Worm (Caenorhabditis elegans) whole organism, mixed stage, embryonic: ENCODE results near the gene prp-19.

Experiments
- blmp-1 ChIP-seq: fragments of 150-350 bp; optimal IDR thresholded peaks from 2 replicates; lab custom pipeline; 2014; ENCODE audit warnings: missing biosample characterization, missing genetic modification characterization
- ceh-39 ChIP-seq: fragments of 150-350 bp; optimal IDR thresholded peaks from 2 replicates; lab custom pipeline; 2014; ENCODE audit warnings: missing biosample characterization, missing genetic modification characterization
- elt-1 ChIP-seq: sonication (generic microtip); optimal IDR thresholded peaks from 2 replicates; lab custom pipeline; 2017; ENCODE audit warnings: missing genetic modification characterization, mild to moderate bottlenecking, missing compliant biosample characterization, antibody characterized with exemption, moderate library complexity, borderline replicate concordance; ENCODE audit not compliant: insufficient read depth
- elt-3 ChIP-seq: fragments of 150-350 bp; optimal IDR thresholded peaks from 2 replicates; lab custom pipeline; 2014; ENCODE audit warnings: missing biosample characterization, missing genetic modification characterization
- hlh-1 ChIP-seq: fragments of 150-350 bp; optimal IDR thresholded peaks from 2 replicates; lab custom pipeline; 2014; ENCODE audit warnings: missing biosample characterization, missing genetic modification reagents, missing genetic modification characterization
- lin-13 ChIP-seq: fragments of 150-350 bp; optimal IDR thresholded peaks from 2 replicates; lab custom pipeline; 2014; ENCODE audit warnings: missing biosample characterization, missing genetic modification characterization
- nhr-28 ChIP-seq: fragments of 150-350 bp; optimal IDR thresholded peaks from 2 replicates; lab custom pipeline; 2014; ENCODE audit warnings: missing biosample characterization, missing genetic modification characterization
- pha-4 ChIP-seq: fragments of 150-350 bp; optimal IDR thresholded peaks from 2 replicates; lab custom pipeline; 2018; ENCODE audit warnings: missing biosample characterization, missing genetic modification reagents, missing genetic modification characterization
- snpc-4 ChIP-seq: fragments of 150-350 bp; optimal IDR thresholded peaks from 2 replicates; lab custom pipeline; 2014; ENCODE audit warnings: missing biosample characterization, missing genetic modification characterization
- unc-62 ChIP-seq: fragments of 150-350 bp; optimal IDR thresholded peaks from 2 replicates; lab custom pipeline; 2014; ENCODE audit warnings: missing biosample characterization, missing genetic modification reagents, missing genetic modification characterization
- ztf-11 ChIP-seq: fragments of 150-350 bp; optimal IDR thresholded peaks from 2 replicates; lab custom pipeline; 2014; ENCODE audit warnings: missing biosample characterization, missing genetic modification characterization

ce11 chrIII:5145874-5146273 lies 26.0 kb downstream of the prp-19 start:
- TF ChIP-seq blmp-1 (tag; lab: Kevin White, UChicago) (no peak), ztf-11 (no peak), hlh-1 (tag; lab: Kevin White, UChicago) (no peak), snpc-4 (tag; lab: Kevin White, UChicago) (no peak), unc-62 (GFP tag; lab: Kevin White, UChicago) (no peak), lin-13 (no peak), nhr-28 (tag; lab: Kevin White, UChicago) (no peak), pha-4 (tag; lab: Kevin White, UChicago) (no peak), elt-3 (no peak), ceh-39 (tag; lab: Kevin White, UChicago) (no peak), elt-1 (tag; lab: Kevin White, UChicago) (no peak)
